Worm (Caenorhabditis elegans) whole organism, late embryonic: ENCODE results near the gene F02D8.4.

Experiments
- C08G9.2 ChIP-seq: sonication (generic microtip); optimal IDR thresholded peaks from 2 replicates; lab custom pipeline; 2016; ENCODE audit warnings: mild to moderate bottlenecking, missing genetic modification characterization, moderate library complexity, missing compliant biosample characterization
- C38D4.7 ChIP-seq: fragments of 200-800 bp; sonication (Bioruptor generic); optimal IDR thresholded peaks from 2 replicates; lab custom pipeline; 2018; ENCODE audit warnings: mild to moderate bottlenecking, missing genetic modification characterization, moderate library complexity, missing compliant biosample characterization
- F13H6.1 ChIP-seq: sonication (generic microtip); optimal IDR thresholded peaks from 2 replicates; lab custom pipeline; 2016; ENCODE audit warnings: missing genetic modification characterization, missing compliant biosample characterization
- K02D7.2 ChIP-seq: sonication (generic microtip); optimal IDR thresholded peaks from 2 replicates; lab custom pipeline; 2017; ENCODE audit warnings: mild to moderate bottlenecking, missing genetic modification characterization, missing compliant biosample characterization
- K09A11.1 ChIP-seq: sonication (generic microtip); optimal IDR thresholded peaks from 2 replicates; lab custom pipeline; 2017; ENCODE audit warnings: antibody characterized with exemption, mild to moderate bottlenecking, missing genetic modification characterization, missing compliant biosample characterization; ENCODE audit not compliant: insufficient read depth
- Y22D7AL.16 ChIP-seq: sonication (generic microtip); optimal IDR thresholded peaks from 2 replicates; lab custom pipeline; 2016; ENCODE audit warnings: missing genetic modification characterization, missing compliant biosample characterization
- ahr-1 ChIP-seq: sonication (generic microtip); optimal IDR thresholded peaks from 2 replicates; lab custom pipeline; 2016; ENCODE audit warnings: missing genetic modification characterization, missing compliant biosample characterization
- ama-1 ChIP-seq: fragments of 150-350 bp; optimal IDR thresholded peaks from 2 replicates; lab custom pipeline; 2014
- ceh-14 ChIP-seq: sonication (generic microtip); optimal IDR thresholded peaks from 2 replicates; lab custom pipeline; 2016; ENCODE audit warnings: missing genotype, missing genetic modification characterization, missing compliant biosample characterization
- ceh-18 ChIP-seq: sonication (generic microtip); optimal IDR thresholded peaks from 2 replicates; lab custom pipeline; 2016; ENCODE audit warnings: missing genetic modification characterization, missing compliant biosample characterization
- ceh-19 ChIP-seq: fragments of 200-800 bp; sonication (Bioruptor generic); optimal IDR thresholded peaks from 2 replicates; lab custom pipeline; 2018; ENCODE audit warnings: mild to moderate bottlenecking, missing genetic modification characterization, missing compliant biosample characterization
- ceh-2 ChIP-seq: sonication (generic microtip); optimal IDR thresholded peaks from 2 replicates; lab custom pipeline; 2016; ENCODE audit warnings: missing genotype, missing genetic modification characterization, missing compliant biosample characterization
- ceh-24 ChIP-seq: sonication (generic microtip); optimal IDR thresholded peaks from 2 replicates; lab custom pipeline; 2016; ENCODE audit warnings: mild to moderate bottlenecking, missing genetic modification characterization, missing compliant biosample characterization
- ceh-30 ChIP-seq: fragments of 150-350 bp; optimal IDR thresholded peaks from 2 replicates; lab custom pipeline; 2014; ENCODE audit warnings: missing biosample characterization, missing genetic modification characterization
- ceh-31 ChIP-seq: sonication (generic microtip); optimal IDR thresholded peaks from 2 replicates; lab custom pipeline; 2016; ENCODE audit warnings: missing genetic modification characterization, missing compliant biosample characterization
- ceh-45 ChIP-seq: fragments of 200-800 bp; sonication (Bioruptor generic); IDR thresholded peaks from 2 replicates; pipeline ENCODE4 v1.3.6; 2022; ENCODE audit warnings: missing genetic modification reagents, missing genetic modification characterization, missing compliant biosample characterization
- ceh-48 ChIP-seq: sonication (generic microtip); optimal IDR thresholded peaks from 2 replicates; lab custom pipeline; 2016; ENCODE audit warnings: missing genetic modification characterization, inconsistent platforms, missing compliant biosample characterization
- ceh-6 ChIP-seq: fragments of 200-800 bp; sonication (Bioruptor generic); optimal IDR thresholded peaks from 2 replicates; lab custom pipeline; 2018; ENCODE audit warnings: mild to moderate bottlenecking, missing genetic modification characterization, missing compliant biosample characterization
- ceh-9 ChIP-seq: sonication (generic microtip); optimal IDR thresholded peaks from 2 replicates; lab custom pipeline; 2016; ENCODE audit warnings: mild to moderate bottlenecking, missing genetic modification characterization, inconsistent platforms, missing compliant biosample characterization
- che-1 ChIP-seq: sonication (generic microtip); optimal IDR thresholded peaks from 2 replicates; lab custom pipeline; 2016; ENCODE audit warnings: mild to moderate bottlenecking, missing genetic modification characterization, missing compliant biosample characterization
- dmd-4 ChIP-seq: sonication (generic microtip); optimal IDR thresholded peaks from 2 replicates; lab custom pipeline; 2016; ENCODE audit warnings: borderline replicate concordance, missing genetic modification characterization, missing compliant biosample characterization
- dve-1 ChIP-seq: sonication (generic microtip); optimal IDR thresholded peaks from 2 replicates; lab custom pipeline; 2017; ENCODE audit warnings: antibody characterized with exemption, mild to moderate bottlenecking, missing genetic modification characterization, missing compliant biosample characterization
- elt-2 ChIP-seq: sonication (generic microtip); optimal IDR thresholded peaks from 2 replicates; lab custom pipeline; 2016; ENCODE audit warnings: missing genetic modification reagents, missing genetic modification characterization, missing compliant biosample characterization
- elt-4 ChIP-seq: sonication (generic microtip); optimal IDR thresholded peaks from 2 replicates; lab custom pipeline; 2016; ENCODE audit warnings: missing genetic modification characterization, missing compliant biosample characterization
- ets-4 ChIP-seq: sonication (generic microtip); optimal IDR thresholded peaks from 2 replicates; lab custom pipeline; 2016; ENCODE audit warnings: missing genetic modification characterization, missing compliant biosample characterization
- eyg-1 ChIP-seq: sonication (generic microtip); optimal IDR thresholded peaks from 2 replicates; lab custom pipeline; 2016; ENCODE audit warnings: missing genotype, missing genetic modification characterization, missing compliant biosample characterization
- fax-1 ChIP-seq: sonication (generic microtip); optimal IDR thresholded peaks from 2 replicates; lab custom pipeline; 2016; ENCODE audit warnings: missing genotype, missing genetic modification characterization, missing compliant biosample characterization
- fkh-10 ChIP-seq: fragments of 150-350 bp; optimal IDR thresholded peaks from 2 replicates; lab custom pipeline; 2014; ENCODE audit warnings: missing biosample characterization, missing genetic modification reagents, missing genetic modification characterization
- hlh-13 ChIP-seq: fragments of 200-800 bp; sonication (Bioruptor generic); optimal IDR thresholded peaks from 2 replicates; lab custom pipeline; 2018; ENCODE audit warnings: mild to moderate bottlenecking, missing genetic modification characterization, missing compliant biosample characterization
- hlh-15 ChIP-seq: sonication (generic microtip); optimal IDR thresholded peaks from 2 replicates; lab custom pipeline; 2016; ENCODE audit warnings: missing genetic modification characterization, missing compliant biosample characterization
- hlh-30 ChIP-seq: sonication (generic microtip); optimal IDR thresholded peaks from 2 replicates; lab custom pipeline; 2017; ENCODE audit warnings: antibody characterized with exemption, missing genetic modification characterization, missing compliant biosample characterization; ENCODE audit not compliant: insufficient read depth
- hlh-6 ChIP-seq: sonication (generic microtip); optimal IDR thresholded peaks from 2 replicates; lab custom pipeline; 2016; ENCODE audit warnings: missing genotype, missing genetic modification characterization, missing compliant biosample characterization
- lim-6 ChIP-seq: sonication (generic microtip); optimal IDR thresholded peaks from 2 replicates; lab custom pipeline; 2016; ENCODE audit warnings: missing genetic modification characterization, missing compliant biosample characterization
- madf-2 ChIP-seq: sonication (generic microtip); optimal IDR thresholded peaks from 2 replicates; lab custom pipeline; 2017; ENCODE audit warnings: missing genetic modification characterization, missing compliant biosample characterization
- mec-3 ChIP-seq: sonication (generic microtip); optimal IDR thresholded peaks from 2 replicates; lab custom pipeline; 2016; ENCODE audit warnings: borderline replicate concordance, missing genetic modification characterization, missing compliant biosample characterization
- nfya-1 ChIP-seq: sonication (generic microtip); optimal IDR thresholded peaks from 2 replicates; lab custom pipeline; 2017; ENCODE audit warnings: missing genetic modification characterization, mild to moderate bottlenecking, missing compliant biosample characterization, antibody characterized with exemption, moderate library complexity
- nhr-232 ChIP-seq: sonication (generic microtip); optimal IDR thresholded peaks from 2 replicates; lab custom pipeline; 2016; ENCODE audit warnings: missing genetic modification characterization, missing compliant biosample characterization
- npax-4 ChIP-seq: sonication (generic microtip); optimal IDR thresholded peaks from 2 replicates; lab custom pipeline; 2016; ENCODE audit warnings: missing genetic modification characterization, missing compliant biosample characterization
- pat-9 ChIP-seq: fragments of 200-800 bp; sonication (Bioruptor generic); optimal IDR thresholded peaks from 2 replicates; lab custom pipeline; 2018; ENCODE audit warnings: mild to moderate bottlenecking, missing genetic modification characterization, moderate library complexity, missing compliant biosample characterization
- pax-1 ChIP-seq: fragments of 150-350 bp; optimal IDR thresholded peaks from 2 replicates; lab custom pipeline; 2014; ENCODE audit warnings: missing biosample characterization, missing genetic modification characterization
- pha-2 ChIP-seq: sonication (generic microtip); optimal IDR thresholded peaks from 2 replicates; lab custom pipeline; 2017; ENCODE audit warnings: mild to moderate bottlenecking, missing genetic modification characterization, missing compliant biosample characterization
- pha-4 ChIP-seq: fragments of 150-350 bp; optimal IDR thresholded peaks from 2 replicates; lab custom pipeline; 2018; ENCODE audit warnings: missing biosample characterization, missing genetic modification reagents, missing genetic modification characterization
- pros-1 ChIP-seq: fragments of 150-350 bp; optimal IDR thresholded peaks from 2 replicates; lab custom pipeline; 2014; ENCODE audit warnings: missing biosample characterization, missing genetic modification reagents, missing genetic modification characterization
- rnt-1 ChIP-seq: sonication (generic microtip); optimal IDR thresholded peaks from 2 replicates; lab custom pipeline; 2016; ENCODE audit warnings: missing genetic modification characterization, missing compliant biosample characterization
- sdc-2 ChIP-seq: sonication (generic microtip); optimal IDR thresholded peaks from 2 replicates; lab custom pipeline; 2016; ENCODE audit warnings: missing genotype, missing genetic modification characterization, missing compliant biosample characterization
- tbx-7 ChIP-seq: sonication (generic microtip); optimal IDR thresholded peaks from 2 replicates; lab custom pipeline; 2016; ENCODE audit warnings: missing genotype, missing genetic modification characterization, missing compliant biosample characterization
- ttx-3 ChIP-seq: sonication (generic microtip); optimal IDR thresholded peaks from 2 replicates; lab custom pipeline; 2016; ENCODE audit warnings: missing genetic modification reagents, missing genetic modification characterization, missing compliant biosample characterization
- unc-3 ChIP-seq, 2 experiments: fragments of 200-800 bp in 1 of 2; sonication (Bioruptor generic) in 1 of 2; sonication (generic microtip) in 1 of 2; conservative IDR thresholded peaks in 1 of 2; optimal IDR thresholded peaks in 1 of 2; 2 replicates each; pipeline versions ENCODE4 v1.3.6 to Lab custom; 2016 to 2022; ENCODE audit warnings: missing compliant biosample characterization in 2 of 2, missing genetic modification characterization in 2 of 2, missing genetic modification reagents in 1 of 2
- unc-42 ChIP-seq: sonication (generic microtip); optimal IDR thresholded peaks from 2 replicates; lab custom pipeline; 2016; ENCODE audit warnings: missing genotype, missing genetic modification characterization, missing compliant biosample characterization
- unc-86 ChIP-seq: sonication (generic microtip); optimal IDR thresholded peaks from 2 replicates; lab custom pipeline; 2016; ENCODE audit warnings: missing genetic modification characterization, missing compliant biosample characterization
- zip-5 ChIP-seq: sonication (generic microtip); optimal IDR thresholded peaks from 2 replicates; lab custom pipeline; 2016; ENCODE audit warnings: missing genetic modification characterization, missing compliant biosample characterization

Gene F02D8.4

ce11 chrV:15002184-15002690, 17.5 kb downstream of the F02D8.4 start, which contains the start of the genes fib-1 and mut-15 (continued):
- peak; percentile 93 for TF ChIP-seq zip-5 (tag; lab: Kevin White, UChicago)
- peak; percentile 77 for TF ChIP-seq hlh-15 (tag; lab: Kevin White, UChicago)
- no peak for TF ChIP-seq ceh-30 (tag; lab: Kevin White, UChicago)
- peak; percentile 95 for TF ChIP-seq lim-6 (tag; lab: Kevin White, UChicago)
- TF ChIP-seq unc-86 (tag; lab: Kevin White, UChicago) = peak; percentile 79
- TF ChIP-seq nhr-232 (tag; lab: Kevin White, UChicago) = no peak
- peak; percentile 95 for TF ChIP-seq ceh-2 (tag; lab: Kevin White, UChicago)
- TF ChIP-seq pax-1 = peak; percentile 60
- peak; percentile 90 for TF ChIP-seq ceh-14
- peak; percentile 67 for TF ChIP-seq eyg-1 (tag; lab: Kevin White, UChicago)
- peak; percentile 19 for TF ChIP-seq dmd-4 (tag; lab: Kevin White, UChicago)
- peak; percentile 97 for TF ChIP-seq C08G9.2 (tag; lab: Kevin White, UChicago)
- TF ChIP-seq pros-1 (tag; lab: Kevin White, UChicago) = peak; percentile 3
- TF ChIP-seq mec-3 = peak; percentile 94
- TF ChIP-seq npax-4 = peak; percentile 41
- TF ChIP-seq unc-3 (GFP tag; conservative IDR thresholded peaks at IDR 0.05; lab: Robert Waterston, UW) = no peak
- TF ChIP-seq unc-3 (tag; optimal IDR thresholded peaks at IDR 0.05; lab: Kevin White, UChicago) = peak; percentile 85
- peak; percentile 95 for TF ChIP-seq rnt-1 (tag; lab: Kevin White, UChicago)
- no peak for TF ChIP-seq ceh-9 (tag; lab: Kevin White, UChicago)
- TF ChIP-seq dve-1 (tag; lab: Kevin White, UChicago) = peak; percentile 67
- TF ChIP-seq sdc-2 (tag; lab: Kevin White, UChicago) = peak; percentile 65
- peak; percentile 95 for TF ChIP-seq ceh-48 (tag; lab: Kevin White, UChicago)
- TF ChIP-seq ceh-6 (GFP tag; lab: Kevin White, UChicago) = peak; percentile 30
- TF ChIP-seq hlh-6 = peak; percentile 73
- TF ChIP-seq nfya-1 (tag; lab: Kevin White, UChicago) = peak; percentile 86
- TF ChIP-seq ets-4 = peak; percentile 92
- no peak for TF ChIP-seq pat-9
- no peak for TF ChIP-seq hlh-30 (tag; lab: Kevin White, UChicago)
- TF ChIP-seq C38D4.7 (GFP tag; lab: Kevin White, UChicago) = no peak
- no peak for TF ChIP-seq Y22D7AL.16
- TF ChIP-seq K02D7.2 (tag; lab: Kevin White, UChicago) = no peak
- TF ChIP-seq elt-2 (tag; lab: Kevin White, UChicago) = peak; percentile 87
- peak; percentile 91 for TF ChIP-seq unc-42 (tag; lab: Kevin White, UChicago)
- TF ChIP-seq pha-4 (tag; lab: Kevin White, UChicago) = no peak
- peak; percentile 89 for TF ChIP-seq tbx-7 (tag; lab: Kevin White, UChicago)
- TF ChIP-seq ama-1 (lab: Kevin White, UChicago) = no peak
- peak; percentile 90 for TF ChIP-seq fax-1 (tag; lab: Kevin White, UChicago)
- no peak for TF ChIP-seq elt-4 (tag; lab: Kevin White, UChicago)
- peak; percentile 81 for TF ChIP-seq ahr-1 (tag; lab: Kevin White, UChicago)
- TF ChIP-seq fkh-10 (GFP tag; lab: Kevin White, UChicago) = no peak
- peak; percentile 2 for TF ChIP-seq hlh-13 (GFP tag; lab: Kevin White, UChicago)
- peak; percentile 40 for TF ChIP-seq madf-2
- TF ChIP-seq che-1 = peak; percentile 38
- peak; percentile 45 for TF ChIP-seq ttx-3 (tag; lab: Kevin White, UChicago)
- TF ChIP-seq F13H6.1 (tag; lab: Kevin White, UChicago) = peak; percentile 88
- TF ChIP-seq pha-2 = peak; percentile 51
- peak; percentile 97 for TF ChIP-seq ceh-18 (tag; lab: Kevin White, UChicago)
- peak; percentile 41 for TF ChIP-seq K09A11.1
- TF ChIP-seq ceh-31 (tag; lab: Kevin White, UChicago) = peak; percentile 99
- TF ChIP-seq ceh-19 (GFP tag; lab: Kevin White, UChicago) = peak; percentile 66
- TF ChIP-seq ceh-45 = 0 out of 2 replicates have a peak, but pooled peaks have one; percentile 18
- no peak for TF ChIP-seq ceh-24
